Fruit fly (Drosophila melanogaster) whole organism, embryonic: ENCODE results near the gene CG15209.

ENCODE experiments used
- CG10147 ChIP-seq: fragments of 200-800 bp; sonication (Bioruptor generic); optimal IDR thresholded peaks from 2 replicates; lab custom pipeline; 2019; ENCODE audit warnings: missing biosample characterization, mild to moderate bottlenecking, missing genetic modification characterization, moderate library complexity
- CG10274 ChIP-seq: fragments of 200-800 bp; sonication (Bioruptor generic); optimal IDR thresholded peaks from 3 replicates; lab custom pipeline; 2017; ENCODE audit warnings: missing biosample characterization, mild to moderate bottlenecking, missing genetic modification characterization
- CG10959 ChIP-seq: fragments of 200-800 bp; sonication (Bioruptor generic); IDR thresholded peaks from 2 replicates; pipeline ENCODE4 v1.3.6; 2022; ENCODE audit warnings: missing biosample characterization, missing genetic modification characterization
- CG11695 ChIP-seq: fragments of 200-800 bp; sonication (Bioruptor generic); IDR thresholded peaks from 3 replicates; pipeline ENCODE4 v1.3.6; 2022; ENCODE audit warnings: missing biosample characterization, missing genetic modification characterization
- CG1233 ChIP-seq: fragments of 200-800 bp; sonication (Bioruptor generic); optimal IDR thresholded peaks from 4 replicates; lab custom pipeline; 2018; ENCODE audit warnings: missing biosample characterization, mild to moderate bottlenecking, missing genetic modification characterization
- CG1529 ChIP-seq: fragments of 200-800 bp; sonication (Bioruptor generic); optimal IDR thresholded peaks from 3 replicates; lab custom pipeline; 2018; ENCODE audit warnings: missing biosample characterization, missing genetic modification characterization
- CG15479 ChIP-seq: fragments of 200-800 bp; sonication (Bioruptor generic); optimal IDR thresholded peaks from 3 replicates; lab custom pipeline; 2019; ENCODE audit warnings: missing biosample characterization, mild to moderate bottlenecking, missing genetic modification characterization, moderate library complexity
- CG1792 ChIP-seq: fragments of 200-800 bp; sonication (Bioruptor generic); optimal IDR thresholded peaks from 2 replicates; lab custom pipeline; 2016; ENCODE audit warnings: missing biosample characterization, missing genetic modification characterization
- CG18476 ChIP-seq: fragments of 200-800 bp; sonication (Bioruptor generic); optimal IDR thresholded peaks from 2 replicates; lab custom pipeline; 2016; ENCODE audit warnings: missing biosample characterization, mild to moderate bottlenecking, missing genetic modification characterization
- CG2199 ChIP-seq: fragments of 200-800 bp; sonication (Bioruptor generic); IDR thresholded peaks from 3 replicates; pipeline ENCODE4 v1.3.6; 2022; ENCODE audit warnings: missing biosample characterization, missing genetic modification characterization
- CG2678 ChIP-seq: fragments of 200-800 bp; sonication (Bioruptor generic); optimal IDR thresholded peaks from 3 replicates; lab custom pipeline; 2019; ENCODE audit warnings: missing biosample characterization, mild to moderate bottlenecking, missing genetic modification characterization, moderate library complexity
- CG2875 ChIP-seq: fragments of 200-800 bp; sonication (Bioruptor generic); optimal IDR thresholded peaks from 2 replicates; lab custom pipeline; 2017; ENCODE audit warnings: missing biosample characterization, mild to moderate bottlenecking, missing genetic modification characterization, missing genetic modification reagents
- CG3163 ChIP-seq: fragments of 200-800 bp; sonication (Bioruptor generic); optimal IDR thresholded peaks from 3 replicates; lab custom pipeline; 2016; ENCODE audit warnings: missing biosample characterization, missing genetic modification characterization
- CG3838 ChIP-seq: fragments of 200-800 bp; sonication (Bioruptor generic); optimal IDR thresholded peaks from 3 replicates; lab custom pipeline; 2016; ENCODE audit warnings: missing biosample characterization, missing genetic modification characterization
- CG5953 ChIP-seq: fragments of 200-800 bp; sonication (Bioruptor generic); IDR thresholded peaks from 2 replicates; pipeline ENCODE4 v1.3.6; 2022; ENCODE audit warnings: missing biosample characterization, missing genetic modification characterization
- CG7271 ChIP-seq: fragments of 200-800 bp; sonication (Bioruptor generic); optimal IDR thresholded peaks from 2 replicates; lab custom pipeline; 2018; ENCODE audit warnings: missing biosample characterization, mild to moderate bottlenecking, missing genetic modification characterization, moderate library complexity
- CG7357 ChIP-seq: fragments of 200-800 bp; sonication (Bioruptor generic); IDR thresholded peaks from 3 replicates; pipeline ENCODE4 v1.3.6; 2022; ENCODE audit warnings: missing biosample characterization, missing genetic modification characterization
- CG7786 ChIP-seq: fragments of 200-800 bp; sonication (Bioruptor generic); optimal IDR thresholded peaks from 2 replicates; lab custom pipeline; 2016; ENCODE audit warnings: missing biosample characterization, missing genetic modification characterization
- CG8290 ChIP-seq, 3 experiments: fragments of 200-800 bp; sonication (Bioruptor generic); optimal IDR thresholded peaks; 2 replicates each; lab custom pipeline; 2016 to 2019; ENCODE audit warnings: missing biosample characterization in 3 of 3, missing genetic modification characterization in 3 of 3, mild to moderate bottlenecking in 2 of 3, moderate library complexity in 1 of 3
- CG8478 ChIP-seq: fragments of >200 bp; optimal IDR thresholded peaks from 2 replicates; lab custom pipeline; 2018
- CTCF ChIP-seq: fragments of 200-800 bp; sonication (Bioruptor generic); optimal IDR thresholded peaks from 2 replicates; lab custom pipeline; 2017; ENCODE audit warnings: missing biosample characterization, mild to moderate bottlenecking, missing genetic modification characterization, moderate library complexity
- Eip74EF ChIP-seq, 2 experiments: fragments of 200-800 bp in 1 of 2; fragments of >200 bp in 1 of 2; sonication (Bioruptor generic) in 1 of 2; optimal IDR thresholded peaks; 2 replicates each; lab custom pipeline; 2017 to 2019; ENCODE audit warnings: missing biosample characterization in 2 of 2, missing genetic modification characterization in 2 of 2, mild to moderate bottlenecking in 1 of 2, moderate library complexity in 1 of 2
- Hr3 ChIP-seq: fragments of 200-800 bp; sonication (Bioruptor generic); optimal IDR thresholded peaks from 3 replicates; lab custom pipeline; 2016; ENCODE audit warnings: missing biosample characterization, missing genetic modification characterization
- Lim3 ChIP-seq: fragments of 200-800 bp; sonication (Bioruptor generic); IDR thresholded peaks from 2 replicates; pipeline ENCODE4 v1.3.6; 2022; ENCODE audit warnings: missing biosample characterization, missing genetic modification characterization
- Scr ChIP-seq: fragments of 200-800 bp; sonication (Bioruptor generic); IDR thresholded peaks from 2 replicates; pipeline ENCODE4 v1.3.6; 2022; ENCODE audit warnings: missing biosample characterization, missing genetic modification characterization; ENCODE audit not compliant: partially characterized antibody
- al ChIP-seq: fragments of 200-800 bp; sonication (Bioruptor generic); IDR thresholded peaks from 2 replicates; pipeline ENCODE4 v1.3.6; 2022; ENCODE audit warnings: missing biosample characterization, missing genetic modification characterization
- cwo ChIP-seq: fragments of 200-800 bp; sonication (Bioruptor generic); optimal IDR thresholded peaks from 3 replicates; lab custom pipeline; 2017; ENCODE audit warnings: missing biosample characterization, missing genetic modification characterization, mild to moderate bottlenecking, moderate library complexity, missing genetic modification reagents
- dan ChIP-seq: fragments of 200-800 bp; sonication (Bioruptor generic); IDR thresholded peaks from 2 replicates; pipeline ENCODE4 v1.3.6; 2022; ENCODE audit warnings: missing biosample characterization, missing genetic modification characterization
- dpn ChIP-seq, 2 experiments: fragments of 200-800 bp; sonication (Bioruptor generic); optimal IDR thresholded peaks; 3 replicates each; lab custom pipeline; 2016; ENCODE audit warnings: missing biosample characterization in 2 of 2, missing genetic modification characterization in 2 of 2
- emc ChIP-seq: fragments of 200-800 bp; sonication (Bioruptor generic); optimal IDR thresholded peaks from 2 replicates; lab custom pipeline; 2016; ENCODE audit warnings: missing biosample characterization, missing genetic modification characterization
- eve ChIP-seq, 2 experiments: fragments of >200 bp; optimal IDR thresholded peaks; 2 replicates each; lab custom pipeline; 2017; ENCODE audit warnings: missing biosample characterization in 2 of 2, missing genetic modification characterization in 2 of 2
- exex ChIP-seq: fragments of 200-800 bp; sonication (Bioruptor generic); optimal IDR thresholded peaks from 4 replicates; lab custom pipeline; 2018; ENCODE audit warnings: missing biosample characterization, mild to moderate bottlenecking, missing genetic modification characterization, moderate library complexity
- grn ChIP-seq: fragments of 200-800 bp; sonication (Bioruptor generic); optimal IDR thresholded peaks from 3 replicates; lab custom pipeline; 2017; ENCODE audit warnings: missing biosample characterization, missing genetic modification characterization
- insv ChIP-seq, 2 experiments: fragments of 200-800 bp; sonication (Bioruptor generic); optimal IDR thresholded peaks; 3 replicates each; lab custom pipeline; 2016 to 2018; ENCODE audit warnings: missing biosample characterization in 2 of 2, missing genetic modification characterization in 2 of 2
- jigr1 ChIP-seq: fragments of 200-800 bp; sonication (Bioruptor generic); IDR thresholded peaks from 3 replicates; pipeline ENCODE4 v1.3.6; 2022; ENCODE audit warnings: missing biosample characterization, missing genetic modification characterization
- kni ChIP-seq: fragments of 200-800 bp; sonication (Bioruptor generic); optimal IDR thresholded peaks from 3 replicates; lab custom pipeline; 2017; ENCODE audit warnings: mild to moderate bottlenecking, missing biosample characterization, missing genetic modification reagents, missing genetic modification characterization
- mirr ChIP-seq: fragments of 200-800 bp; sonication (Bioruptor generic); optimal IDR thresholded peaks from 3 replicates; lab custom pipeline; 2018; ENCODE audit warnings: missing biosample characterization, mild to moderate bottlenecking, missing genetic modification characterization
- pfk ChIP-seq: fragments of 200-800 bp; sonication (Bioruptor generic); optimal IDR thresholded peaks from 2 replicates; lab custom pipeline; 2018; ENCODE audit warnings: missing biosample characterization, mild to moderate bottlenecking, missing genetic modification characterization, moderate library complexity
- row ChIP-seq: fragments of 200-800 bp; sonication (Bioruptor generic); IDR thresholded peaks from 3 replicates; pipeline ENCODE4 v1.3.6; 2022; ENCODE audit warnings: missing biosample characterization, missing genetic modification characterization
- sens ChIP-seq: fragments of 200-800 bp; sonication (Bioruptor generic); peaks from one replicate; lab custom pipeline; 2016; ENCODE audit warnings: missing biosample characterization, missing genetic modification characterization
- sug ChIP-seq: fragments of 200-800 bp; optimal IDR thresholded peaks from 2 replicates; lab custom pipeline; 2019; ENCODE audit warnings: missing biosample characterization, mild to moderate bottlenecking, missing genetic modification characterization, moderate library complexity
- tio ChIP-seq: fragments of 200-800 bp; sonication (Bioruptor generic); optimal IDR thresholded peaks from 2 replicates; lab custom pipeline; 2017; ENCODE audit warnings: missing biosample characterization, missing genetic modification characterization, inconsistent platforms
- unc-4 ChIP-seq: fragments of 200-800 bp; sonication (Bioruptor generic); IDR thresholded peaks from 2 replicates; pipeline ENCODE4 v1.3.6; 2022; ENCODE audit warnings: missing biosample characterization, missing genetic modification characterization; ENCODE audit not compliant: partially characterized antibody

The CG15209 gene

dm6 chrX:10886418-10886817 is 44.4 kb downstream of the CG15209 start:
- no peak for TF ChIP-seq pfk (GFP tag; lab: Kevin White, UChicago)
- no peak for TF ChIP-seq CG18476 (GFP tag; lab: Kevin White, UChicago)
- no peak for TF ChIP-seq CG5953 (GFP tag; lab: Robert Waterston, UW)
- no peak for TF ChIP-seq emc
- TF ChIP-seq row (GFP tag; lab: Robert Waterston, UW) = peak; percentile 44
- TF ChIP-seq CG7357 (GFP tag; lab: Robert Waterston, UW) = no peak
- no peak for TF ChIP-seq CG8290 (GFP tag; optimal IDR thresholded peaks at IDR 0.05; lab: Kevin White, UChicago)
- peak in 1 of 2 experiments; percentile 11 for TF ChIP-seq CG8290 (tag; optimal IDR thresholded peaks at IDR 0.05; lab: Kevin White, UChicago)
- TF ChIP-seq eve (GFP tag; optimal IDR thresholded peaks at IDR 0.05; lab: Kevin White, UChicago) = no peak
- TF ChIP-seq CG10274 (GFP tag; lab: Kevin White, UChicago) = peak; percentile 94
- TF ChIP-seq CG7786 = peak; percentile 12
- peak; percentile 37 for TF ChIP-seq sens
- no peak for TF ChIP-seq Lim3 (GFP tag; lab: Robert Waterston, UW)
- TF ChIP-seq al (GFP tag; lab: Robert Waterston, UW) = no peak
- TF ChIP-seq CG3163 (GFP tag; lab: Kevin White, UChicago) = no peak
- no peak for TF ChIP-seq insv (GFP tag; optimal IDR thresholded peaks at IDR 0.05; lab: Kevin White, UChicago)

- no peak for TF ChIP-seq CG11695
- no peak for TF ChIP-seq CG1792 (GFP tag; lab: Kevin White, UChicago)
- TF ChIP-seq tio (GFP tag; lab: Kevin White, UChicago) = no peak
- TF ChIP-seq exex (tag; lab: Kevin White, UChicago) = peak; percentile 91
- no peak for TF ChIP-seq kni (GFP tag; lab: Kevin White, UChicago)
- TF ChIP-seq CG7271 (tag; lab: Kevin White, UChicago) = no peak
- no peak for TF ChIP-seq Scr (GFP tag; lab: Robert Waterston, UW)
- TF ChIP-seq CG8478 (lab: Kevin White, UChicago) = no peak
- TF ChIP-seq dan (GFP tag; lab: Robert Waterston, UW) = no peak
- no peak for TF ChIP-seq CG15479
- no peak for TF ChIP-seq CG2875 (GFP tag; lab: Kevin White, UChicago)
- TF ChIP-seq grn (GFP tag; lab: Kevin White, UChicago) = peak; percentile 74
- no peak for TF ChIP-seq CG2678
- no peak for TF ChIP-seq CTCF (GFP tag; lab: Kevin White, UChicago)
- TF ChIP-seq jigr1 (GFP tag; lab: Robert Waterston, UW) = no peak
- TF ChIP-seq mirr (GFP tag; lab: Kevin White, UChicago) = peak; percentile 39
- TF ChIP-seq Eip74EF (GFP tag; optimal IDR thresholded peaks at IDR 0.05; lab: Kevin White, UChicago) = no peak
- TF ChIP-seq CG3838 (GFP tag; lab: Kevin White, UChicago) = no peak
- no peak for TF ChIP-seq CG1233
- TF ChIP-seq CG10959 (GFP tag; lab: Robert Waterston, UW) = no peak
- TF ChIP-seq cwo = peak; percentile 15
- no peak for TF ChIP-seq dpn (GFP tag; optimal IDR thresholded peaks at IDR 0.05; lab: Kevin White, UChicago)
- TF ChIP-seq sug = peak; percentile 33
- TF ChIP-seq CG10147 (GFP tag; lab: Kevin White, UChicago) = no peak
- no peak for TF ChIP-seq unc-4 (GFP tag; lab: Robert Waterston, UW)
- no peak for TF ChIP-seq Hr3
- no peak for TF ChIP-seq CG1529 (GFP tag; lab: Kevin White, UChicago)
- no peak for TF ChIP-seq CG2199 (GFP tag; lab: Robert Waterston, UW)
These were observed 45.6 kb downstream of the CG15209 start for dm6 chrX:10887643-10888042.
